Fruit fly (Drosophila melanogaster): ENCODE results near the gene PpV.

The PpV gene

DNA sequence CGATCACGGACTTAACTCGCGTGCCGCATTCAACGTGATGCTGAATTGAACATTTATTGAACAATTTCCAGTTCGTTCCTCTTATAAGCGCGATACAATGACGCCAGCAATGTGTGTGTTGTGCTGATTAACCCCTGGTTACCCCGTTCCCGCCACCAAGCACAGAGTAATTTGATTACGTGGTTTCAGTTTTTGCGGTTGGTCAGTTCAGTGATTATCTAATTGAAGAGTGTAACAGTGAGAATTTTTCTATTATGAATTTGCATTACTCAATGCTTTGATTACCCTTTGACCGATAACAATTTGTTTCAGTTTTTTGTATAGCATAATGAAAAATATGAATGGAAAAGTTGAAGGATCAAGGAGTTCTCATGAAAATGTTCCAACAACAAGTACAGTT lies 35.0 kb downstream of the PpV start, which contains the start of gene CG3842:
CG3842 (plus strand) TSS at position 61 of the 400 bp plus-strand sequence.
- no peak for TF ChIP-seq CG17801 (GFP tag; optimal IDR thresholded peaks at IDR 0.05; ENCODE audit: partially characterized antibody)

DNA sequence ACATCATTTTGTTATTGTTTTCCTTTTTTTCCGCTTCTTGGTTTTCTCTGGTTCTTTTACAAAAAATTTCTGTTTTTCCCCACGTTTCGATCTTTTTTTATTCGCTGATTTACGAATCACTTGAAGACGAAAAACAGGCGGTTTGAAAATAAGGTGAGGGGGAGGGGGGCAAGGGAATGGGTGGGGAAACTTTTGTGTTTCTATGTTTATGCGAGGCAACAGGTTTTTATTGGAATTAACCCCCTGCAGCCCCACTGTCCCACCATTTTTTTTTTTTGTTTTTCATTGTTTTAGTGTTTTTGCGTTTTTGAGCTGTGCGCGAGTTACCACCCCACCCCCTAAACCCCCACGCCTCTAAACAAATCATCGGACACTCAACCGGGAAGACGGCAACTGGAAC lies 37.8 kb downstream of the PpV start:
- no peak for TF ChIP-seq CG17801 (GFP tag; optimal IDR thresholded peaks at IDR 0.05; ENCODE audit: partially characterized antibody)

DNA sequence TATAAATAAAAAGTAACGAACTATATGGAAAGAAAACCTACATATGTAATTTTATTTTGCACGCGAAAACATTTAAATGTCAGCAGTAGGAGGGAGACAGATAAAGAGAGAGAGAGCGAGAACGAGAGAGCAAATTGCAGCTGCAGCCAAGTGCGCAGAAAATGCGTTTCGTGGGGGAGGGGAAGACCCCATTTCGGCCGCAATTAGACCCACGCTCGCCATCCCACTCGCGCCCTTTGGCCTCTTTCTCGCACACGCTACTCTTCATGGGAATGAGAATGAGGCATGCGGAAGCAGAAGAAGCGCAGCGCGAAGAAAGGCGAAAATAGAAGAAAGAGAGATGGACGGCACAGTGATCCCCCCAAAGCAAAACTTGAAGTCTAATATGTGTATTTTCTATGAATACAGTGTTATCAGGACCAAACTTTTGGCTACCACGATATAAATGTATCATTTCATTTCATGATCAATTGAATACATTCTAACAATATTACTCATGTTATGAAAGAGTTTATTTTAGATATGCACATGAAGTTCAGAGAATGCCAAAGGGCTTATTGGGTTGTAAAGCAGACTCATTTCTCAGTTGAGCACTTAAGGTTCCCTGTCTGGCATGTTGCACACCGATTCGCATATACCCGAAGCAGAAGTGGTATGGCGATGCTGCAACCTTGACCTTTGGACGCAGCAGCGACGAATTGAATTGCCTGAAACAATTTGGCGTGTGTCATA lies 39.6 kb downstream of the PpV start:
- no peak for TF ChIP-seq CG17801 (GFP tag; optimal IDR thresholded peaks at IDR 0.05; ENCODE audit: partially characterized antibody)

DNA sequence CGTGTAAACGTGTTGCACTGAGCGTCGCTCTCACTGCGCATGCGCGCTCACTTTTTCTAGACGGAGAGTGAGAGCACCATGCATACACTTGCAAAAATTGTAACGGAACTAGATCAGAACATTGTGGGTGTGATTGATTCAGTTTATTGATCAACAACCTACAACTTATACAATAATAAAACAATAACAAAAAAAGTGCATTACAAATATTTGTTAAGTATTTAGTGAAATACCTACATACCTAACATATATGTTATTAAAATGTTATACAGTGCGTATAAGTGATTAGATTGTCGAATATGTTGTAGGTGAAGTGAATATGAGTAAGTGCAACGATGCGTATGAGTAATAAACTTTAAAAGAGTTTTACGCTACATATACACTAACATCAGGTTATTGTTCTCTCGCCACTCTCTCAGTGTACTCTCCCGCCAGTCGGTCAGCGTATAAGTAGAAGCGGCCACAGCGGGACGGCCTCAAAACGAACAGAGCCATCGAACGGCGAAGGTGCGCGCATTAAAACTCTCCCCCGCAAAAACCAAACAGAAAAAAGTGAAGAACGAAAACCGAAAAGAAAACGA lies 42.3 kb downstream of the PpV start, which contains the start of gene CG42240:
CG42240 (plus strand) TSS at position 474 of the 581 bp plus-strand sequence.
- peak; percentile 83 for TF ChIP-seq CG17801 (GFP tag; optimal IDR thresholded peaks at IDR 0.05; ENCODE audit: partially characterized antibody)
